Fruit fly (Drosophila melanogaster) whole organism, wandering third instar larva: ENCODE data around the gene CG11327.

ENCODE experiments used
- Abd-B ChIP-seq: fragments of >200 bp; optimal IDR thresholded peaks from 2 replicates; lab custom pipeline; 2017; ENCODE audit warnings: missing biosample characterization, missing genetic modification characterization
- CG9705 ChIP-seq: fragments of 200-800 bp; sonication (Bioruptor generic); optimal IDR thresholded peaks from 2 replicates; lab custom pipeline; 2018; ENCODE audit warnings: missing biosample characterization, mild to moderate bottlenecking, missing genetic modification characterization
- Dfd ChIP-seq: fragments of >200 bp; optimal IDR thresholded peaks from 2 replicates; lab custom pipeline; 2017; ENCODE audit warnings: missing biosample characterization, missing genetic modification characterization
- Dif ChIP-seq: fragments of 200-275, 200-300 bp; sonication (Bioruptor generic); optimal IDR thresholded peaks from 2 replicates; lab custom pipeline; 2018; ENCODE audit warnings: missing biosample characterization, missing genetic modification characterization; ENCODE audit not compliant: partially characterized antibody
- Hr78 ChIP-seq: fragments of >200 bp; optimal IDR thresholded peaks from 2 replicates; lab custom pipeline; 2017; ENCODE audit warnings: missing biosample characterization, missing genetic modification characterization
- Hr83 ChIP-seq: fragments of 200-300 bp; sonication (Bioruptor generic); optimal IDR thresholded peaks from 2 replicates; lab custom pipeline; 2016; ENCODE audit warnings: missing biosample characterization, mild to moderate bottlenecking, missing genetic modification characterization, moderate library complexity; ENCODE audit not compliant: poor library complexity, severe bottlenecking
- Myc ChIP-seq: fragments of >200 bp; optimal IDR thresholded peaks from 2 replicates; lab custom pipeline; 2017
- N ChIP-seq: fragments of >200 bp; optimal IDR thresholded peaks from 2 replicates; lab custom pipeline; 2018; ENCODE audit warnings: missing biosample characterization, missing external identifiers, missing genetic modification characterization
- OdsH ChIP-seq: fragments of 200-800 bp; sonication (Bioruptor generic); optimal IDR thresholded peaks from 2 replicates; lab custom pipeline; 2016; ENCODE audit warnings: missing biosample characterization, mild to moderate bottlenecking, missing genetic modification characterization
- Rel ChIP-seq, 2 experiments: fragments of 200-800 bp; sonication (Bioruptor generic) in 1 of 2; optimal IDR thresholded peaks; 2 replicates in 1 of 2; 3 replicates in 1 of 2; lab custom pipeline; 2016 to 2019; ENCODE audit warnings: mild to moderate bottlenecking in 2 of 2, missing biosample characterization in 2 of 2, missing genetic modification characterization in 2 of 2, moderate library complexity in 1 of 2
- Sp1 ChIP-seq: fragments of 200-800 bp; sonication (Bioruptor generic); optimal IDR thresholded peaks from 3 replicates; lab custom pipeline; 2019; ENCODE audit warnings: missing biosample characterization, mild to moderate bottlenecking, missing genetic modification characterization, moderate library complexity
- br ChIP-seq: fragments of 200-800 bp; sonication (Bioruptor generic); optimal IDR thresholded peaks from 2 replicates; lab custom pipeline; 2016; ENCODE audit warnings: missing biosample characterization, missing genetic modification characterization
- brk ChIP-seq: fragments of 200-800 bp; sonication (Bioruptor generic); optimal IDR thresholded peaks from 2 replicates; lab custom pipeline; 2016; ENCODE audit warnings: missing biosample characterization, mild to moderate bottlenecking, missing genetic modification characterization
- dl ChIP-seq, 2 experiments: fragments of 175-275, 200-275 bp in 1 of 2; fragments of 200-275 bp in 1 of 2; sonication (Bioruptor generic); optimal IDR thresholded peaks; lab custom pipeline; 2018; ENCODE audit warnings: mild to moderate bottlenecking in 2 of 2, missing biosample characterization in 2 of 2, missing genetic modification characterization in 2 of 2, moderate library complexity in 2 of 2; ENCODE audit not compliant: partially characterized antibody in 2 of 2, insufficient read depth in 1 of 2
- dmrt93B ChIP-seq: fragments of 200-800 bp; sonication (Bioruptor generic); optimal IDR thresholded peaks from 2 replicates; lab custom pipeline; 2018; ENCODE audit warnings: missing biosample characterization, mild to moderate bottlenecking, missing genetic modification characterization
- ey ChIP-seq: fragments of 200-800 bp; sonication (Bioruptor generic); optimal IDR thresholded peaks from 2 replicates; lab custom pipeline; 2016; ENCODE audit warnings: missing biosample characterization, missing genetic modification characterization
- fru ChIP-seq: fragments of 200-800 bp; sonication (Bioruptor generic); optimal IDR thresholded peaks from 3 replicates; lab custom pipeline; 2016; ENCODE audit warnings: missing biosample characterization, mild to moderate bottlenecking, missing genetic modification characterization
- jim ChIP-seq: fragments of 175-275, 200-325 bp; sonication (Bioruptor generic); optimal IDR thresholded peaks from 2 replicates; lab custom pipeline; 2016; ENCODE audit warnings: missing biosample characterization, mild to moderate bottlenecking, missing genetic modification characterization
- pan ChIP-seq: fragments of >200 bp; optimal IDR thresholded peaks from 2 replicates; lab custom pipeline; 2017
- psq ChIP-seq: fragments of 200-800 bp; sonication (Bioruptor generic); optimal IDR thresholded peaks from 3 replicates; lab custom pipeline; 2017; ENCODE audit warnings: missing biosample characterization, mild to moderate bottlenecking, missing genetic modification characterization, moderate library complexity
- rgr ChIP-seq: fragments of 200-800 bp; sonication (Bioruptor generic); optimal IDR thresholded peaks from 3 replicates; lab custom pipeline; 2016; ENCODE audit warnings: missing biosample characterization, mild to moderate bottlenecking, missing genetic modification characterization
- sage ChIP-seq: fragments of 200-800 bp; sonication (Bioruptor generic); optimal IDR thresholded peaks from 2 replicates; lab custom pipeline; 2016; ENCODE audit warnings: missing biosample characterization, mild to moderate bottlenecking, missing genetic modification characterization
- sv ChIP-seq: fragments of 200-800 bp; sonication (Bioruptor generic); optimal IDR thresholded peaks from 3 replicates; lab custom pipeline; 2016; ENCODE audit warnings: missing biosample characterization, missing genetic modification characterization
- woc ChIP-seq: sonication (Bioruptor generic); optimal IDR thresholded peaks from 2 replicates; lab custom pipeline; 2016; ENCODE audit warnings: missing biosample characterization, mild to moderate bottlenecking, missing genetic modification characterization

CG11327 gene

DNA sequence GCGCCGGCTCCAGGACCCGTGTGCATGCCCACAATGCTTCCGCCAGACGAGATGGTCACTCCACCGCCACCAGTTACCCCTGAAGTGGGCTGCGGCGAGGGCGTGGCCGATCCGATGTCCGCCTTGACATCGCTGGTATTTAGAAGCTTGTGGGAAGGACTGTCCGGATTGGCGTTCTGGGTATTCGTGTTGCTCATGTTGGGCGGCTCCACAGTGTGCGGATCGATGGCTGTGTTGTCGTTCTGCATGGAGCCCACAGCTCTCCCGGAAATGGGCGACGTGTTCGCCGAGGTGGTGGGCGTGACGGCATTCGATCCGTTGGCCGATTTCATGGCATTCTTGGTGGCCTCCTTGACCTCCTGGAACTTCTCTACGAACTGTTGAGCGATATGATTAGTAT is 35.2 kb upstream of the CG11327 start:
- TF ChIP-seq Dfd (GFP tag; lab: Kevin White, UChicago) (no peak), CG9705 (no peak), fru (GFP tag; lab: Kevin White, UChicago) (no peak), Hr83 (GFP tag; lab: Kevin White, UChicago) (no peak), OdsH (GFP tag; lab: Kevin White, UChicago) (no peak), sv (GFP tag; lab: Kevin White, UChicago) (no peak), Myc (lab: Kevin White, UChicago) (no peak)

DNA sequence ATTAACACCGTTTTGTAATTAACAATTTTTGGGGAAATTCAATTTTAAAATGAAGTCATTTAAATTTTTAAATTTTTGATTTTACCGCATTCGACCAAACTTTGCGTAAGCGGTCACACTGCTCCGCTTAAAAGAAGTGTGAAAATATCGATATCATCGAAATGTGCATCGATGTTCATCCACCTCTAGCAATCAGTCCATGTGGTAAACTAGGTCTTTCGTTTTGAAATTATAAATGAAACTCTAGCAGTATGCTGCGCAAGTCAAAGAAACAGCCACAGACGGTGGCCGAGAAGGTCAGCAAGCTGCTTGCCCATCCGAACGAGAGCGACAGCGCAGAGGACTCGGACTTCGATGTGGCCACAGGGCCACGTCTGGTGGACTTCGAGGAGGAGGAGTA is 30.9 kb upstream of the CG11327 start, which contains the start of gene Aatf:
Gene Aatf, plus strand, starts transcription at position 166 of the 400 bp plus-strand sequence.
- TF ChIP-seq Sp1 (no peak), Dif (GFP tag; lab: Kevin White, UChicago) (no peak), Abd-B (GFP tag; lab: Kevin White, UChicago) (no peak), Hr83 (GFP tag; lab: Kevin White, UChicago) (no peak), Rel (GFP tag; optimal IDR thresholded peaks at IDR 0.05; lab: Kevin White, UChicago) (no peak), Rel (tag; optimal IDR thresholded peaks at IDR 0.05; lab: Kevin White, UChicago) (no peak), brk (GFP tag; lab: Kevin White, UChicago) (no peak)

DNA sequence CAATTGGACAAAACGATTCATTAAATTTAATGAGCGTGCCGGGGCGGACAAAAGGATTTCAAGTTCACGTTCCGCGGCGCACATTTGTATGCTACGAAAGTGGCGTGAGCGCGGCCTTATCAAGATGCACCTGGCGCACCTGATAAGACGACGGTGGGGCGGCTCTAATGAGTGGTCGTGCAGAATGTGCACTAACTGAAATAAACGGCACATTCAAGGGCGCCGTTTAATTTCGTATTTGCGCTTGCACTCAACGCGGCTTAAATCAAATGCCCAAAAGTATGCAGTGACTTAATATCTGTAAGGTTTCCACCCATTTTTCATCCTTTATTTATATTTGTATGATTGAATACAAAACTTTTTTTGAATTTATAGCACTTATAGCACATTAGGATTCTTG is 30.4 kb upstream of the CG11327 start:
- peak; percentile 70 for TF ChIP-seq Myc (lab: Kevin White, UChicago)
- no peak for TF ChIP-seq OdsH (GFP tag; lab: Kevin White, UChicago)
- TF ChIP-seq N (GFP tag; lab: Kevin White, UChicago), result peak; percentile 35

DNA sequence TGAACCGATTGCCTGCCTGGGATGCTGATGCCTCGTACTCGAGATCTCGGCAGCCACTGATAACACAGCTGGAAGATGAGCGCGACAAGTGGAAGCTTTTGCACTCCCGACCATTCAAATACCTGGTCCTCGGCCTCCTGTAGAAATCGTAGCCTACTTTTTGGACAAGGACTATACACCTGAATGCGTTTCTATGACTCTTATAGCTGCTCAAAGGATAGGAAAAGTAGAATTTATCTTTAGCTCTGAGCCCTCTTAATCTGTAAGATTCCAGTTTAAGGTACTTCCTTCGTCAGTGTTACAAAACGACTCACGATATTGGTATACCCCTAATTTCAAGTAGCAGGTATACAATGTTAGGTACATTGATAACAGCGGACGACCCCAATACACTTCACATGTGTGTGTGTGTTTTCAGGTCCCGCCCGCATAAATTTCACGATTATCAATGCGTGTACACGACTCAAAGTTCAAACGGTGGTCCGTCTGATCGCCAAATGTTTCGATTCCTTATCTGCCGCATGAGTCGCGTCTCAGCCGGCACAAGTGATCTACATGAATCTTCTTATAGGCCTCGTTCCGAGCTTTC is 29.8 kb upstream of the CG11327 start, which contains the start of gene AkhR:
Gene AkhR, minus strand, starts transcription at position 5 of the 589 bp plus-strand sequence.
- TF ChIP-seq CG9705 (no peak), rgr (GFP tag; lab: Kevin White, UChicago) (no peak), Hr83 (GFP tag; lab: Kevin White, UChicago) (no peak), brk (GFP tag; lab: Kevin White, UChicago) (no peak), sage (no peak), ey (no peak), Hr78 (GFP tag; lab: Kevin White, UChicago) (no peak), woc (GFP tag; lab: Kevin White, UChicago) (no peak)

DNA sequence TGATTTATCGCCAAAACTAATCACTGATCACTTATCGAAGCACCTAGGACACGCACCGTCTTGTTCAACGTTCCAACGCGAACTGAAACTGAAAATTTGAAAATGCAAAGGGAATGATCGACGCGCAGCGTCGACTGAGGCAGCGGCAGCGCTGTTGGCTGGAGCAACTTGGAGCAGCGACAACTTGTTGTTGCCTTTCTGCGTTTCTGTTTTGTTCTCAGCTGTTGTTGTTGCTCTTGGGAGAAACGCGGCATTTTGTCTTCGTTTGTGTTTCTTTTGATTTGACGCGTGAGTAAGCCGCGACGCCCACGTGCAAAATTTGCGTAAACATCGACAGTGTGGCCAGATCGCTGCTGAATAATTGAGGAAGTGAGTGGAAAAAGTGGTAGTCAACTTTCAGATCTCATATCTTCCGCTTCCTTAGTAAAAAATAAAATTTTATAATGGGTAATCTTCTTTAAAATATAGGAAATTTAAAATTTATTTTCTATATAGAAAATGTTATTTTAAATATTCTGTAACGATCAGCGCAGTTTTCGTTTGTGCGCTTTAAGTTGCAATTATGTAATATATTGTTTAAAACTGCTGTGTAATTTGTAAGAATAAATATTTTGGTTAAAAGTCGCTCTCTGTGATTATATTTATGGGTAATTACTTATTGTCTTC is 22.6 kb upstream of the CG11327 start, which contains the start of gene Tsp:
Gene Tsp, minus strand, starts transcription at position 90 of the 666 bp plus-strand sequence.
- no peak for TF ChIP-seq sv (GFP tag; lab: Kevin White, UChicago)
- TF ChIP-seq psq (GFP tag; lab: Kevin White, UChicago), result peak; percentile 8

DNA sequence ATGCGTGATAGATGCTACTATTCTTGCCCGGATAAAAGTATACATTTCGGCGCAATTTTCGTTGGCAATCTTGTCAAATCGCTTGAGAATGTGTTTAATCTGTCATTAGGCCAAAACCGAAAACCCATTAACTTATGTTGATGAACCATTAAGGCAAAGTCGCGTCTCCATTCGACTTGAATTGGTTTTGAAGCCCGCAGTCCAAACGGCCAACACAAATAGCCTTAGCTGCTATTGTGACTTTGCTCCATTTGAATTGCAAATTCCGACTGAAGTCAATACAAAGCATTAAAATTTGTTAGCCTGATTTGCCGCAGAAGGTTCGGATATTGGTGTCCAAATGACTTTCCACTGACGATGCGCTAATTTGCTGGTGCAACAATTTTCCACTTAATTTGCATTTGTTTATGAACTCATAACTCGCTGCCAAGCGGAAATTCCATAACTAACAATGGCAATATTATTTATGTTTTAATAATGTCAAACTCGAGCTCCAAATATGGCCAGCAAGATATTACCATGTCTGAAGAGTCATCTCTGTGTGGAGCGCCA is 19.9 kb upstream of the CG11327 start:
- no peak for TF ChIP-seq sv (GFP tag; lab: Kevin White, UChicago)
- TF ChIP-seq, all 38 proteins: peak for 0

DNA sequence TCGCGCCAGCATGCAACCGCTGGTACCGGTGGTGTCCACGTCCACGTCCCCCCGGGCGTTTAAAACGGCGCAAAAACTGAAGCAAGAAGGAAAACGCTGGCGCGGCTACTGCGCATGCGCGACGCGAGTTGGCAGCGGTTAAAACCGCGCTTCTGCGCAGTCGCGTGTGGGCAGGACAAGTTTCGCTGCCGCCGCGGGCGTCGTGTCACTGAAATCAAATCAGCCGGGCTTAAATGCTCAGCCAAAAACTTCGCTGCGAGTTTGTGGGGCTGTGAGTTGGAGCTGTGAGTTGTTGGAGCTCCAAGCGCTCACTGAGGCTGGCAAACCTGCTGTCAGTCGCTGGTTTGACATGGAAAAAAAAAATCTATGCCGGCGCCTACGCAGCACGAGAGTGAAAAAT is 18.6 kb upstream of the CG11327 start:
- TF ChIP-seq Sp1, result no peak
- TF ChIP-seq psq (GFP tag; lab: Kevin White, UChicago), result no peak
- TF ChIP-seq dmrt93B (GFP tag; lab: Kevin White, UChicago), result no peak
- TF ChIP-seq jim (GFP tag; lab: Kevin White, UChicago), result no peak
- TF ChIP-seq pan (lab: Kevin White, UChicago), result no peak
- TF ChIP-seq Dfd (GFP tag; lab: Kevin White, UChicago), result no peak
- TF ChIP-seq fru (GFP tag; lab: Kevin White, UChicago), result no peak
- TF ChIP-seq CG9705, result no peak
- TF ChIP-seq ey, result no peak
- no peak for TF ChIP-seq dl (GFP tag; optimal IDR thresholded peaks at IDR 0.05; lab: Kevin White, UChicago; ENCODE audit: insufficient read depth in 1 of 2, partially characterized antibody in 2 of 2)
- TF ChIP-seq N (GFP tag; lab: Kevin White, UChicago), result no peak
- TF ChIP-seq Hr78 (GFP tag; lab: Kevin White, UChicago), result no peak
- no peak for TF ChIP-seq Abd-B (GFP tag; lab: Kevin White, UChicago)
- TF ChIP-seq br, result no peak
- no peak for TF ChIP-seq OdsH (GFP tag; lab: Kevin White, UChicago)
